Worm (Caenorhabditis elegans) whole organism, midembryonic: ENCODE data around the gene str-27.

Source experiments
- T22C8.4 ChIP-seq: fragments of 200-800 bp; sonication (Bioruptor generic); IDR thresholded peaks from 2 replicates; pipeline ENCODE4 v1.3.6; 2022; ENCODE audit warnings: missing genetic modification characterization, missing compliant biosample characterization
- cog-1 ChIP-seq: sonication (generic microtip); optimal IDR thresholded peaks from 2 replicates; lab custom pipeline; 2016; ENCODE audit warnings: missing genetic modification characterization, missing compliant biosample characterization
- flt-1 ChIP-seq: fragments of 200-800 bp; sonication (Bioruptor generic); IDR thresholded peaks from 2 replicates; pipeline ENCODE4 v1.3.6; 2022; ENCODE audit warnings: missing genetic modification characterization, missing compliant biosample characterization
- ref-1 ChIP-seq: fragments of 200-800 bp; sonication (Bioruptor generic); conservative IDR thresholded peaks from 2 replicates; pipeline ENCODE4 v1.3.6; 2022; ENCODE audit warnings: missing genetic modification reagents, missing genetic modification characterization, missing compliant biosample characterization

DNA sequence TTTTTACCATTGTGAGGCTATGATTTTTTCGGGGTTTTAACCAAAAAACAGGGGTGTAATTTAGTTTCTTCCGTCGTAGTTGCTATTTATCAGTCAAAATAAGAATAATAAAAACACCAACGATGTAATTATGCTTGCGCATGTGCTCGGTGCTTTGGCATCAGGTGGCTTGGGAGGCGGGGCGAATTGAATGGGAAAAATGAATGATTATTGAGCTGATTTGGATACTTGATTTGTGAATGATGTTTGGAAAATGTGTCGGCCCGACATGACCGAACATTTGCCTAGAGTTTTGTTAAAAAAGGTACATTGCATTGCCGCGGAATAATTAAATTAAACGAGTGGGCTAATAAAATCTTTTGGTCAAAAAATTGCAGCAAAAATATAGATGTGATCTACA, 3.4 kb downstream of the str-27 start, which contains the start of gene str-38:
- TF ChIP-seq T22C8.4 (GFP tag; lab: Robert Waterston, UW) (no peak), ref-1 (GFP tag; lab: Robert Waterston, UW) (no peak), flt-1 (GFP tag; lab: Robert Waterston, UW) (no peak), cog-1 (no peak)
